Worm (Caenorhabditis elegans): Measurements from ENCODE around the gene col-102.

DNA sequence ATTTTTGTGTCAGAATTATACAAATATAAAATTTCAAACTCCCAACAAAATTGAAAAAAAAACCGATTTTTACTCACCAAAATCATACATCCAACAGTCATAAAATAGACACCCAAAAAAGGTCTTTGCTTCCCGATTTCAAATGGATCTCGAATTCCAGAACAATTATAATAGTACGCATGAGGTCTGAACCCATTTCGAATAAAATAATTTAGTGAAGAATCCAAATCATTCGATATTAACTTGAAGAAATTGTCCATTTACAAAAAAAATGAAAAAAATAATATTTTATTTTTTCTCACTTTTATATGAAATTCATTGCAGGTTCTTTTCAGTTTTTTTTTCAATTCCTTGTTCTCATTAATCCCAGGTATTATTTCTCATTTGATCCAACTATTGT lies 2.6 kb upstream of the col-102 start, which contains the start of gene srt-59:
- TF ChIP-seq him-1 (tag; optimal IDR thresholded peaks at IDR 0.05) = no peak
- no peak for TF ChIP-seq nhr-90 (tag; optimal IDR thresholded peaks at IDR 0.05)
- no peak for TF ChIP-seq T07F8.4 (tag; optimal IDR thresholded peaks at IDR 0.05)
- TF ChIP-seq let-526 (GFP tag; IDR thresholded peaks at IDR 0.05) = no peak
- no peak for TF ChIP-seq F55B11.4 (tag; optimal IDR thresholded peaks at IDR 0.05; ENCODE audit: borderline replicate concordance, insufficient read depth)
- TF ChIP-seq lsy-27 (tag; optimal IDR thresholded peaks at IDR 0.05; ENCODE audit: borderline replicate concordance, insufficient read depth) = no peak
- no peak for TF ChIP-seq lin-35 (GFP tag; optimal IDR thresholded peaks at IDR 0.05)
- no peak for TF ChIP-seq ceh-27 (GFP tag; optimal IDR thresholded peaks at IDR 0.05)
- no peak for TF ChIP-seq mcd-1 (GFP tag; IDR thresholded peaks at IDR 0.05)
- TF ChIP-seq snpc-4 (GFP tag; optimal IDR thresholded peaks at IDR 0.05) = no peak
- TF ChIP-seq snpc-4 (tag; optimal IDR thresholded peaks at IDR 0.05) = no peak
- no peak for TF ChIP-seq sea-2 (GFP tag; IDR thresholded peaks at IDR 0.05)
- no peak for TF ChIP-seq ceh-58 (GFP tag; IDR thresholded peaks at IDR 0.05)
